Worm (Caenorhabditis elegans): Measurements from ENCODE around the gene dylt-3.

DNA sequence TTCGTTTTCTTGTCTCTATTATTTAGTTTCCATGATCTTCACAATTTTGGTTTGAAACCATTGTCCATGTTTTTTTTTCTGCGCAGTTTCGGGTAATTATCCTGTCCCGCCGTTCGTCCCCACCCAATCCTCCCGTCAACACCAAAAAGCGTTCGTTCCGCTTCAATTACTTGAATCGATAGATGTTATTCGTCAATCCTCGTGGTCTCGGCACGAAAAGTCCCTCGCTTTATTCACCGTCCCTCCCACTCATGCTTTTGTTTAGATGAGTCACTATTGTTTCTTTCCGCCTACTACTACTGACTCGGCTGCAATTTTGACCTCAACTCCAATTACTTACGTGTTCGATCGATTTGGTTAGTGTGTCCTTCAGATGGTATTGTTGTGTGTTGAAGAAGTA, 41.9 kb downstream of the dylt-3 start:
- TF ChIP-seq unc-86 (tag; optimal IDR thresholded peaks at IDR 0.05) (no peak), ztf-11 (tag; optimal IDR thresholded peaks at IDR 0.05) (no peak), ceh-63 (GFP tag; optimal IDR thresholded peaks at IDR 0.05) (no peak), nhr-237 (tag; optimal IDR thresholded peaks at IDR 0.05) (no peak), nhr-76 (tag; optimal IDR thresholded peaks at IDR 0.05) (no peak), sptf-1 (tag; optimal IDR thresholded peaks at IDR 0.05) (no peak)
